Fruit fly (Drosophila melanogaster) S2 (cell line): ENCODE results near the gene CG32694.

Experiments
- CG8478 ChIP-seq: fragments of >200 bp; optimal IDR thresholded peaks from 2 replicates; lab custom pipeline; 2018
- CTCF ChIP-seq, 2 experiments: fragments of >200 bp; optimal IDR thresholded peaks; 2 replicates each; lab custom pipeline; 2018

DNA sequence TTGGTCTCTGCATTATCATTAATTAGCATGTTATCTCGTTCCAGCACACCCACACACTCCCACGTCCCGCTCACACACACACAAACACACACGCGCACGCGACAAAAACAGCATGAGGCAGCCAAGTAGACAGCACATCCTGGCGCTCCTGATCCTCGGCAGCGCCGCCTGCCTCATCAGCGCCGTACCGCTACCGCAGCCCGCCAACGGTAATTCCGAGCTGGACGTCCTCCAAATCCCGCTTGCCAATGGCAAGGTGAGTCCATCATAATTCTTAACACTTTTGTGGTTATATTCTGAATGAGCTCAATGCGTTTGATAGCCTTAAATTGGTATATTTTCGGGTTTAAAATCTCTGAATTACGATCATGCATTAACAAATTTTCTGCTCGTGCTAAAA, 3.4 kb downstream of the CG32694 start:
- TF ChIP-seq CTCF (optimal IDR thresholded peaks at IDR 0.05; lab: Kevin White, UChicago) (no peak), CG8478 (lab: Kevin White, UChicago) (no peak)
